Worm (Caenorhabditis elegans) whole organism, L2 larva: ENCODE measurements around the gene dmd-5.

Experiments
- C34F6.9 ChIP-seq: fragments of 150-350 bp; optimal IDR thresholded peaks from 2 replicates; lab custom pipeline; 2014; ENCODE audit warnings: missing biosample characterization, missing genetic modification characterization
- F13H6.1 ChIP-seq: sonication (generic microtip); optimal IDR thresholded peaks from 2 replicates; lab custom pipeline; 2016; ENCODE audit warnings: missing genetic modification characterization, missing compliant biosample characterization
- R02D3.7 ChIP-seq: fragments of 150-350 bp; optimal IDR thresholded peaks from 2 replicates; lab custom pipeline; 2014; ENCODE audit warnings: missing biosample characterization, missing genetic modification characterization
- Y55F3AM.14 ChIP-seq: fragments of 200-800 bp; sonication (Bioruptor generic); optimal IDR thresholded peaks from 2 replicates; lab custom pipeline; 2018; ENCODE audit warnings: mild to moderate bottlenecking, missing genetic modification characterization, missing compliant biosample characterization
- ZK546.5 ChIP-seq: sonication (generic microtip); optimal IDR thresholded peaks from 2 replicates; lab custom pipeline; 2017; ENCODE audit warnings: missing biosample characterization, missing genetic modification characterization
- aly-2 ChIP-seq: fragments of 150-350 bp; optimal IDR thresholded peaks from 2 replicates; lab custom pipeline; 2014; ENCODE audit warnings: missing biosample characterization, missing genetic modification characterization
- ama-1 ChIP-seq: fragments of 150-350 bp; optimal IDR thresholded peaks from 2 replicates; lab custom pipeline; 2018; ENCODE audit warnings: inconsistent platforms
- ceh-16 ChIP-seq: fragments of 150-350 bp; optimal IDR thresholded peaks from 2 replicates; lab custom pipeline; 2014; ENCODE audit warnings: missing biosample characterization, missing genetic modification characterization
- crh-2 ChIP-seq: sonication (generic microtip); optimal IDR thresholded peaks from 2 replicates; lab custom pipeline; 2017; ENCODE audit warnings: missing biosample characterization, missing genetic modification characterization
- dmd-4 ChIP-seq: sonication (generic microtip); optimal IDR thresholded peaks from 2 replicates; lab custom pipeline; 2017; ENCODE audit warnings: missing biosample characterization, missing genetic modification characterization
- egl-27 ChIP-seq: sonication (generic microtip); optimal IDR thresholded peaks from 3 replicates; lab custom pipeline; 2017; ENCODE audit warnings: missing biosample characterization, missing genetic modification reagents, missing genetic modification characterization
- elt-1 ChIP-seq: fragments of 150-350 bp; optimal IDR thresholded peaks from 2 replicates; lab custom pipeline; 2014; ENCODE audit warnings: missing biosample characterization, missing genetic modification characterization
- elt-3 ChIP-seq: sonication (generic microtip); optimal IDR thresholded peaks from 2 replicates; lab custom pipeline; 2017; ENCODE audit warnings: missing biosample characterization, missing genetic modification characterization
- fos-1 ChIP-seq: fragments of 150-350 bp; optimal IDR thresholded peaks from 2 replicates; lab custom pipeline; 2014; ENCODE audit warnings: missing biosample characterization, missing genetic modification characterization
- gmeb-1 ChIP-seq: fragments of 150-350 bp; optimal IDR thresholded peaks from 2 replicates; lab custom pipeline; 2014; ENCODE audit warnings: missing biosample characterization, missing genetic modification characterization
- lin-11 ChIP-seq: fragments of 150-350 bp; sonication (generic microtip); optimal IDR thresholded peaks from 2 replicates; lab custom pipeline; 2014; ENCODE audit warnings: missing biosample characterization, missing genetic modification characterization, inconsistent platforms, mixed read lengths
- lin-13 ChIP-seq: fragments of 150-350 bp; optimal IDR thresholded peaks from 2 replicates; lab custom pipeline; 2014; ENCODE audit warnings: missing biosample characterization, missing genetic modification reagents, missing genetic modification characterization
- lin-39 ChIP-seq: fragments of 150-350 bp; optimal IDR thresholded peaks from 2 replicates; lab custom pipeline; 2014; ENCODE audit warnings: missing biosample characterization, missing genetic modification reagents, missing genetic modification characterization
- lsy-2 ChIP-seq, 2 experiments: fragments of 150-350 bp in 1 of 2; sonication (generic microtip) in 1 of 2; optimal IDR thresholded peaks; 2 replicates each; lab custom pipeline; 2014 to 2017; ENCODE audit warnings: missing biosample characterization in 2 of 2, missing genetic modification characterization in 2 of 2
- mab-5 ChIP-seq: fragments of 150-350 bp; optimal IDR thresholded peaks from 2 replicates; lab custom pipeline; 2014; ENCODE audit warnings: missing biosample characterization, missing genetic modification characterization
- mbf-1 ChIP-seq: sonication (generic microtip); optimal IDR thresholded peaks from 2 replicates; lab custom pipeline; 2017; ENCODE audit warnings: missing biosample characterization, missing genetic modification characterization
- mdl-1 ChIP-seq, 2 experiments: fragments of 150-350 bp in 1 of 2; sonication (generic microtip) in 1 of 2; optimal IDR thresholded peaks; 2 replicates each; lab custom pipeline; 2017; ENCODE audit warnings: missing biosample characterization in 2 of 2, missing genetic modification characterization in 2 of 2
- nhr-10 ChIP-seq: sonication (generic microtip); optimal IDR thresholded peaks from 2 replicates; lab custom pipeline; 2017; ENCODE audit warnings: missing biosample characterization, missing genetic modification characterization
- nhr-11 ChIP-seq: fragments of 150-350 bp; optimal IDR thresholded peaks from 2 replicates; lab custom pipeline; 2014; ENCODE audit warnings: missing biosample characterization, missing genetic modification characterization
- nhr-12 ChIP-seq: fragments of 150-350 bp; optimal IDR thresholded peaks from 2 replicates; lab custom pipeline; 2014; ENCODE audit warnings: missing biosample characterization, missing genetic modification characterization
- nhr-129 ChIP-seq: fragments of 150-350 bp; optimal IDR thresholded peaks from 2 replicates; lab custom pipeline; 2014; ENCODE audit warnings: missing biosample characterization, missing genetic modification characterization
- nhr-23 ChIP-seq: fragments of 150-350 bp; optimal IDR thresholded peaks from 2 replicates; lab custom pipeline; 2014; ENCODE audit warnings: missing biosample characterization, missing genetic modification reagents, missing genetic modification characterization
- nhr-237 ChIP-seq: fragments of 150-350 bp; optimal IDR thresholded peaks from 2 replicates; lab custom pipeline; 2014; ENCODE audit warnings: missing biosample characterization, missing genetic modification characterization
- nhr-6 ChIP-seq: fragments of 150-350 bp; optimal IDR thresholded peaks from 2 replicates; lab custom pipeline; 2014; ENCODE audit warnings: missing biosample characterization, missing genetic modification characterization
- nhr-77 ChIP-seq: fragments of 150-350 bp; optimal IDR thresholded peaks from 2 replicates; lab custom pipeline; 2014; ENCODE audit warnings: missing biosample characterization, missing genetic modification characterization
- peb-1 ChIP-seq: fragments of 150-350 bp; optimal IDR thresholded peaks from 2 replicates; lab custom pipeline; 2014; ENCODE audit warnings: missing biosample characterization, missing genetic modification characterization
- sem-4 ChIP-seq: fragments of 150-350 bp; optimal IDR thresholded peaks from 2 replicates; lab custom pipeline; 2014; ENCODE audit warnings: missing biosample characterization, missing genetic modification reagents, missing genetic modification characterization
- skn-1 ChIP-seq: sonication (generic microtip); optimal IDR thresholded peaks from 2 replicates; lab custom pipeline; 2017; ENCODE audit warnings: missing biosample characterization, missing genetic modification characterization
- sma-3 ChIP-seq: sonication (generic microtip); optimal IDR thresholded peaks from 2 replicates; lab custom pipeline; 2016; ENCODE audit warnings: missing genetic modification reagents, missing genetic modification characterization, missing compliant biosample characterization
- sma-9 ChIP-seq, 2 experiments: fragments of 150-350 bp in 1 of 2; sonication (generic microtip) in 1 of 2; optimal IDR thresholded peaks; 2 replicates each; lab custom pipeline; 2014 to 2016; ENCODE audit warnings: missing genetic modification characterization in 2 of 2, mild to moderate bottlenecking in 1 of 2, missing biosample characterization in 1 of 2, missing compliant biosample characterization in 1 of 2, missing genetic modification reagents in 1 of 2, moderate library complexity in 1 of 2
- snpc-4 ChIP-seq: fragments of 150-350 bp; optimal IDR thresholded peaks from 2 replicates; lab custom pipeline; 2014; ENCODE audit warnings: missing biosample characterization, missing genetic modification characterization
- unc-39 ChIP-seq: fragments of 150-350 bp; optimal IDR thresholded peaks from 2 replicates; lab custom pipeline; 2014; ENCODE audit warnings: missing biosample characterization, missing genetic modification characterization
- unc-55 ChIP-seq: fragments of 150-350 bp; sonication (generic microtip); optimal IDR thresholded peaks from 3 replicates; lab custom pipeline; 2014; ENCODE audit warnings: missing biosample characterization, missing genetic modification reagents, missing genetic modification characterization
- ztf-1 ChIP-seq: fragments of 200-800 bp; sonication (Bioruptor generic); conservative IDR thresholded peaks from 2 replicates; pipeline ENCODE4 v1.3.6; 2022; ENCODE audit warnings: missing genetic modification characterization, missing compliant biosample characterization
- ztf-11 ChIP-seq: sonication (generic microtip); optimal IDR thresholded peaks from 2 replicates; lab custom pipeline; 2017; ENCODE audit warnings: missing biosample characterization, missing genetic modification characterization
- ztf-4 ChIP-seq: fragments of 150-350 bp; optimal IDR thresholded peaks from 2 replicates; lab custom pipeline; 2014; ENCODE audit warnings: missing biosample characterization, missing genetic modification characterization

dmd-5 gene

DNA sequence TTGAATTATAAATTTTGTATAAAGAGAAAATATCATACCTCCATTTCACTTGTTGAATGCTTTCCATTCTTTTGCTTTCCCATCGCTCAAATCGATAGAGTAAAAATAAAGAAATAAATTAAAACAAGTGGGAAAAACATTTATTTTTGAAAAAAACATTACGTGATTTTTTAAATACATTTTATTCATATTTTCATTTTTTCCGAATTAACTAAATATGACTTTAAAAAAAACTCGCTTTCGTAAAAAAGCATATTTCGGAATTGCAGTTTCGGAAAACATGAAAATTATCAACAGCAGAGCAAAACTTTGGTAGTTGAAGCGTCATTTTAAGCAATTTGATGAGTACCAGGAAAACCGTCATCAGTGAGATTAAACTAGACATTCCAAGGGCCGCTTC is 25.5 kb upstream of the dmd-5 start, which contains the start of gene K05F1.8:
Gene K05F1.8 (minus strand): TSS at position 101 of the 400 bp plus-strand sequence.
- TF ChIP-seq aly-2 (tag; lab: Kevin White, UChicago) (no peak), ztf-11 (tag; lab: Kevin White, UChicago) (no peak), elt-1 (no peak), ama-1 (lab: Kevin White, UChicago) (no peak), R02D3.7 (tag; lab: Kevin White, UChicago) (no peak), unc-55 (GFP tag; lab: Kevin White, UChicago) (no peak), sma-9 (GFP tag; optimal IDR thresholded peaks at IDR 0.05; lab: Kevin White, UChicago) (no peak), sma-9 (tag; optimal IDR thresholded peaks at IDR 0.05; lab: Kevin White, UChicago) (no peak), Y55F3AM.14 (no peak)

DNA sequence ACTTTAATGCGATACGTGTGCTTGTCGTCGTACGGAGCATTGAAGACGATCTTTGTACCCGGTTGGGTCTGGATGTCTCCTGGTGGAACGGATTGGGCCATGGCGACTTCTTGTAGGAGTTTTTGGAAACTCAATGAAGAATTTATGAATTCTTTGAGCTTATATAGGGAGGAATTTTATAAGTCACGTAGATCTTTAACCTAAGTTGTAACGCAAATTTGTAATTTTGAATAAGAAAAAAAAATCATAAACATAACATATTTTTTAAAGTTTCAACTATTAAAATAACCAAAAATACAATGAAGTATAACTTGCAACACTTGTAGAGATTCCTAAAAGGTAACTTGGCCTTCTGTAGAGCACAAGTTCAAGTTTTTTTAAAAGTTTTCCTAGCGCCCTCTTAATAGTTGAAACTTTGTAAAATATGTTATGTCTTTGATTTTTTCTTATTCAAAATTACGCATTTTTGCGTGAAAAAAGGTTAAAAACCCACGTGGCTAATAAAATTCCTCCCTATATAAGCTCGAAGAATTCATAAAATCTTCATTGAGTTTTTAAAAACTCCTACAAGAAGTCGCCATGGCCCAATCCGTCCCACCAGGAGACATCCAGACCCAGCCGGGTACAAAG is 23.4 kb upstream of the dmd-5 start, which contains the start of the genes msp-63 and msp-142:
Gene msp-63 (minus strand): TSS at position 101 of the 630 bp plus-strand sequence.
Gene msp-142 (plus strand): TSS at position 580 of the 630 bp plus-strand sequence.
- TF ChIP-seq elt-3 (tag; lab: Kevin White, UChicago) (no peak), nhr-10 (tag; lab: Kevin White, UChicago) (no peak), ztf-4 (tag; lab: Kevin White, UChicago) (no peak), ztf-11 (tag; lab: Kevin White, UChicago) (no peak), C34F6.9 (no peak), mbf-1 (tag; lab: Kevin White, UChicago) (no peak), nhr-77 (tag; lab: Kevin White, UChicago) (no peak), ztf-1 (GFP tag; lab: Robert Waterston, UW) (no peak), fos-1 (no peak), mab-5 (no peak), nhr-11 (no peak), egl-27 (tag; lab: Kevin White, UChicago) (no peak)

DNA sequence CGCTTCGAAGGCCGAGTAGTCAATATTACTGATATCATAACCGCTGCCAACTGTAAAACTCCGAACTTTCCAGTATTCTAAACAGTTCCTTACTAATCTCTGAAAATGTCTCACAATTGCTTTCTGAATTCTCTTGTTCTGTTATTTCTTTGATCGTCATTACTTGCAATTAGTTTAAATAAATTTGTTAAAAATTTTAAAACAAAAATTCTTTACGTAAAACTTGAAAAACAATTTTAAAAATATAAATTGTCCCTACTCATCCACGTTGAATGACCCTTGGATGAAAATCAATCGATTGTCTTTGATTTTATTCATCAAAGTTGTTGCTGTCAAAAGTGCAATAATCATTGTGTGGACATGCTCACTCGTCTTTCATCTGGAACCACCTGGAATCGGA is 20.2 kb upstream of the dmd-5 start, which contains the start of gene acdh-8:
Gene acdh-8 (plus strand): TSS at position 301 of the 400 bp plus-strand sequence.
- TF ChIP-seq elt-3 (tag; lab: Kevin White, UChicago), result no peak
- TF ChIP-seq F13H6.1 (tag; lab: Kevin White, UChicago), result no peak
- TF ChIP-seq fos-1, result no peak
- TF ChIP-seq lin-11, result no peak
- TF ChIP-seq ceh-16 (tag; lab: Kevin White, UChicago), result no peak
- no peak for TF ChIP-seq nhr-12
- TF ChIP-seq sma-3 (GFP tag; lab: Kevin White, UChicago), result no peak
- no peak for TF ChIP-seq nhr-129 (tag; lab: Kevin White, UChicago)
- TF ChIP-seq ZK546.5 (tag; lab: Kevin White, UChicago), result no peak
- no peak for TF ChIP-seq lin-13
- TF ChIP-seq nhr-237 (tag; lab: Kevin White, UChicago), result no peak

DNA sequence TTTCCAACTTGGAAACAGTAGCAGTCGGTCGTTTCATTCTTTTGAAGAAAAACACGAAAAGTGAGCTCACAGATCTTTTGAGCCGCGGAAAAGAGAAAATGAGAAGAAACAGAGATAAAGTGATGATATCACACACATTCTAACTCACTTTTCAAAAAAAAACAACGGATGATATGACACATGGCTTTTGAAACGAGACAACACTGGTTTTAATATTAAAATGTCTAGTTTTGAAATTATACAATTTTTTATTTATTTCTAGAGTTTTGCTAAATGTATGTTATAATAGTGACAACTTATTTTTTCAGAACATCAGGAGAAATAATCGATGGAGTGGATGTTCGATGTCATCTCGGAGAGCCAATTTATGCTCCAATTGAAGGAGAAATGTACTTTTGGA is 18.5 kb upstream of the dmd-5 start, which contains the start of gene K05F1.14:
Gene K05F1.14 (minus strand): TSS at position 101 of the 400 bp plus-strand sequence.
- TF ChIP-seq elt-3 (tag; lab: Kevin White, UChicago) (no peak), crh-2 (tag; lab: Kevin White, UChicago) (no peak), fos-1 (no peak), unc-39 (tag; lab: Kevin White, UChicago) (no peak), lin-39 (tag; lab: Kevin White, UChicago) (no peak), nhr-23 (tag; lab: Kevin White, UChicago) (no peak)
- TF ChIP-seq, all 48 proteins: peak for 0

DNA sequence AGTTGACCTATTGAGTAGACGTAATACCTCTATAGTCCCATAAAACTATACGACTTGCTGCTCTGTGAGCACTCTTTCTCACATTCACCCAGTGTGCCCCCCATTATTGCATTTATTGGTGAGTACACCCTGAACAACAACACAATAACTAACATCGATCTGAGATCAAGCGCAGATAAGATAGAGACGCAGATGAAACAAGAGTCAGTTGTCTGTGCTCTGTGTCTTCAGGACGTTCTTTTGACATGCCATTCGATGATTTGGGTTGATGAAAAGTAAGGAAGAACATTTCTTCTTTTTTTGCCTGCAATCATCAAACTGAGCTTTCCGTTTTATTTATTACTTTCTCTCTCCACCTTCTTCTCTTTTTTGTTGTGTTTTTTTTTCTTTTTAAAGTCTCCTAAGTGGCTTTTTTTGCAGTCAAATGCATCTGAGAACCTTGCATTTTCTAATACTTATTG is 16.3 kb upstream of the dmd-5 start, which contains the start of gene lect-2:
Gene lect-2 (plus strand): TSS at position 411 of the 461 bp plus-strand sequence.
- no peak for TF ChIP-seq ZK546.5 (tag; lab: Kevin White, UChicago)
- peak; percentile 40 for TF ChIP-seq nhr-129 (tag; lab: Kevin White, UChicago)
- TF ChIP-seq unc-55 (GFP tag; lab: Kevin White, UChicago), result no peak
- TF ChIP-seq nhr-10 (tag; lab: Kevin White, UChicago), result no peak
- TF ChIP-seq nhr-77 (tag; lab: Kevin White, UChicago), result no peak
- TF ChIP-seq gmeb-1, result no peak
- TF ChIP-seq snpc-4 (tag; lab: Kevin White, UChicago), result no peak
- no peak for TF ChIP-seq skn-1 (tag; lab: Kevin White, UChicago)
- no peak for TF ChIP-seq peb-1 (tag; lab: Kevin White, UChicago)
- no peak for TF ChIP-seq dmd-4 (tag; lab: Kevin White, UChicago)
- no peak for TF ChIP-seq fos-1
- no peak for TF ChIP-seq nhr-23 (tag; lab: Kevin White, UChicago)
- no peak for TF ChIP-seq unc-39 (tag; lab: Kevin White, UChicago)
- TF ChIP-seq F13H6.1 (tag; lab: Kevin White, UChicago), result peak; percentile 22
- peak; percentile 39 for TF ChIP-seq elt-1
- TF ChIP-seq lin-11, result no peak
- no peak for TF ChIP-seq ama-1 (lab: Kevin White, UChicago)
- TF ChIP-seq lsy-2 (tag; optimal IDR thresholded peaks at IDR 0.05; lab: Kevin White, UChicago), result peak in 1 of 2 experiments; percentile 28
- no peak for TF ChIP-seq R02D3.7 (tag; lab: Kevin White, UChicago)
- peak; percentile 11 for TF ChIP-seq C34F6.9
- TF ChIP-seq ztf-4 (tag; lab: Kevin White, UChicago), result no peak
- TF ChIP-seq aly-2 (tag; lab: Kevin White, UChicago), result no peak
- no peak for TF ChIP-seq nhr-6 (tag; lab: Kevin White, UChicago)
- no peak for TF ChIP-seq mdl-1 (tag; optimal IDR thresholded peaks at IDR 0.05; lab: Kevin White, UChicago)
- TF ChIP-seq sma-3 (GFP tag; lab: Kevin White, UChicago), result no peak
- no peak for TF ChIP-seq sem-4 (tag; lab: Kevin White, UChicago)
- TF ChIP-seq sma-9 (GFP tag; optimal IDR thresholded peaks at IDR 0.05; lab: Kevin White, UChicago), result peak; percentile 65
- no peak for TF ChIP-seq sma-9 (tag; optimal IDR thresholded peaks at IDR 0.05; lab: Kevin White, UChicago)
- no peak for TF ChIP-seq crh-2 (tag; lab: Kevin White, UChicago)
